Worm (Caenorhabditis elegans): ENCODE data around the gene F15D4.5.

Gene F15D4.5

DNA sequence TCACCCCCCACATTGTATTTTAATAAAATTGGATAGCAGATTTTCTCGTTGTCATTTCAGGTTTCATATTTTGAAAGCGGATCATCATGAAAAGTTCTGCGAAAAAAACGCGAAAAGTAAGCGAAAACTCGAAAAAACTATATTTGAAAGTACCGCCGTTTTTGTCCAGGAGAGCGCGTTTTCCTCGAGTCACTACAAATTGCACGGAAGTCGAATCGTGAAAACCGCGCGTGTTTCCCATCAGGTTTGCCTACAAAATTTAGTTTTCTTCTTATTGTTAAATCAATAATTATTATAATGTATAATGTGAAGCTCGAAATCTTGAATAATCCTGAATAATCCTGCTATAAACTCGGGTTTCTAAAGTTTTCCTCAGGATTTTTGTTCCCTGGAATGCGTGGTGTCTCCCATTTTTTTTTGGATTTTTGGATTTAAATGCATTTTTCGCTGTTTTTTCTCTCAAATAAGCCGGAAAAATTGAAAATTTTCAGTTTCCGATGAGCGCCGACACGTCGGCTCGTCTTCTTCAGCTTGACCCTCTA, 45.4 kb upstream of the F15D4.5 start, which contains the start of gene btf-1:
btf-1 (plus strand) TSS at position 492 of the 542 bp plus-strand sequence.
- TF ChIP-seq lsl-1 (GFP tag; optimal IDR thresholded peaks at IDR 0.05) (peak; percentile 27), ama-1 (optimal IDR thresholded peaks at IDR 0.05) (peak; percentile 58), ama-1 (GFP tag; optimal IDR thresholded peaks at IDR 0.05) (peak in 1 of 2 experiments; percentile 63), ztf-26 (tag; optimal IDR thresholded peaks at IDR 0.05) (peak; percentile 11), K12H6.12 (tag; optimal IDR thresholded peaks at IDR 0.05) (peak; percentile 88), pbrm-1 (GFP tag; IDR thresholded peaks at IDR 0.05) (peak; percentile 55; the same call in 1 of the 2 replicates), ceh-27 (GFP tag; optimal IDR thresholded peaks at IDR 0.05) (peak; percentile 47), egl-44 (GFP tag; IDR thresholded peaks at IDR 0.05) (no peak), F55B11.4 (tag; optimal IDR thresholded peaks at IDR 0.05; ENCODE audit: borderline replicate concordance, insufficient read depth) (no peak), madf-10 (tag; optimal IDR thresholded peaks at IDR 0.05) (peak; percentile 66), B0035.1 (tag; optimal IDR thresholded peaks at IDR 0.05) (peak; percentile 43), ztf-3 (GFP tag; optimal IDR thresholded peaks at IDR 0.05) (no peak), ceh-40 (GFP tag; IDR thresholded peaks at IDR 0.05) (no peak), Y67H2A.10 (GFP tag; conservative IDR thresholded peaks at IDR 0.05) (0 out of 2 replicates have a peak, but pooled peaks have one; percentile 29), madf-8 (GFP tag; conservative IDR thresholded peaks at IDR 0.05) (no peak), lin-35 (GFP tag; optimal IDR thresholded peaks at IDR 0.05) (peak in 1 of 3 experiments; percentile 86), rec-8 (tag; optimal IDR thresholded peaks at IDR 0.05) (peak in 1 of 2 experiments; percentile 27), F33H1.4 (GFP tag; IDR thresholded peaks at IDR 0.05) (no peak; the same call in 1 of the 2 replicates), hrde-1 (tag; optimal IDR thresholded peaks at IDR 0.05; ENCODE audit: borderline replicate concordance) (peak; percentile 76), lir-1 (GFP tag; conservative IDR thresholded peaks at IDR 0.05) (no peak), unc-62 (GFP tag; optimal IDR thresholded peaks at IDR 0.05) (no peak), B0336.3 (GFP tag; IDR thresholded peaks at IDR 0.05) (peak; percentile 78), K11D2.4 (GFP tag; IDR thresholded peaks at IDR 0.05) (peak; percentile 80), mxl-1 (tag; optimal IDR thresholded peaks at IDR 0.05) (no peak), tlf-1 (GFP tag; optimal IDR thresholded peaks at IDR 0.05) (peak; percentile 50), let-526 (GFP tag; IDR thresholded peaks at IDR 0.05) (no peak), D2030.7 (GFP tag; IDR thresholded peaks at IDR 0.05) (0 out of 2 replicates have a peak, but pooled peaks have one; percentile 20), cebp-2 (GFP tag; IDR thresholded peaks at IDR 0.05) (no peak), gei-17 (GFP tag; optimal IDR thresholded peaks at IDR 0.05) (no peak), atf-7 (tag; optimal IDR thresholded peaks at IDR 0.05) (peak; percentile 24), nhr-80 (tag; optimal IDR thresholded peaks at IDR 0.05) (no peak), snpc-3.4 (tag; optimal IDR thresholded peaks at IDR 0.05) (peak; percentile 39), zim-3 (tag; optimal IDR thresholded peaks at IDR 0.05) (peak; percentile 79), rpc-1 (optimal IDR thresholded peaks at IDR 0.05) (no peak), rpc-1 (tag; optimal IDR thresholded peaks at IDR 0.05) (no peak), ets-4 (GFP tag; optimal IDR thresholded peaks at IDR 0.05) (no peak), nfya-1 (tag; optimal IDR thresholded peaks at IDR 0.05; ENCODE audit: borderline replicate concordance, insufficient read depth) (no peak), chd-7 (tag; optimal IDR thresholded peaks at IDR 0.05) (no peak), snpc-1.3 (tag; optimal IDR thresholded peaks at IDR 0.05; ENCODE audit: insufficient read depth) (peak; percentile 42), him-1 (tag; optimal IDR thresholded peaks at IDR 0.05) (no peak), zfh-2 (GFP tag; conservative IDR thresholded peaks at IDR 0.05) (no peak), aptf-3 (GFP tag; IDR thresholded peaks at IDR 0.05) (no peak), madf-6 (GFP tag; IDR thresholded peaks at IDR 0.05) (no peak; the same call in 1 of the 2 replicates), ztf-28 (GFP tag; IDR thresholded peaks at IDR 0.05) (0 out of 2 replicates have a peak, but pooled peaks have one; percentile 45), nhr-27 (tag; optimal IDR thresholded peaks at IDR 0.05) (peak; percentile 21), nfyb-1 (GFP tag; IDR thresholded peaks at IDR 0.05) (peak; percentile 81), fkh-3 (tag; optimal IDR thresholded peaks at IDR 0.05) (no peak), nfya-2 (GFP tag; IDR thresholded peaks at IDR 0.05) (no peak)
